Worm (Caenorhabditis elegans): ENCODE results near the gene F10B5.2.

F10B5.2 gene

DNA sequence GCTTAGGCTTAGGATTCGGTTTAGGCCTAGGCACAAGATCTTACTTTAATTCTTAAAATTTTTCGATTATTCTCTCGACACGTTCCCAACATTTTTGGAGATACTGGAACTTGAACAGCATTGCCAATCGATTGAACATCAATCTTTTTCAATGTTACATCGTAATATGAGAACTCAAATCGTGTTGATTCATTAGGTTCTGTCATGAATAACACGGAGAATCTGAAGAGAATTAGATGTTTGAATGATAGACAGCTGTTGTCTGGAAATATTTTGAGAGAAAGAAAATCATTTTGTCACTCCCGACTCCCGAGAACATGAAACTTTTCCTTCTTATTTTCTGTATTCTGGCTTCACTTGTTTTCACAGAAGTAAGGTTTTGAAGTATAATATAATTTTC, 24.7 kb downstream of the F10B5.2 start, which contains the start of gene T05C12.15:
Gene T05C12.15 (plus strand): TSS at position 301 of the 400 bp plus-strand sequence.
- no peak for TF ChIP-seq egl-18 (GFP tag; IDR thresholded peaks at IDR 0.05)
- no peak for TF ChIP-seq nhr-80 (tag; optimal IDR thresholded peaks at IDR 0.05)
- no peak for TF ChIP-seq nhr-27 (tag; optimal IDR thresholded peaks at IDR 0.05)
- TF ChIP-seq Y53F4B.3 (GFP tag; IDR thresholded peaks at IDR 0.05) = no peak
- TF ChIP-seq madf-3 (GFP tag; IDR thresholded peaks at IDR 0.05) = no peak
- no peak for TF ChIP-seq aptf-3 (GFP tag; IDR thresholded peaks at IDR 0.05)
- TF ChIP-seq F49E8.2 (tag; optimal IDR thresholded peaks at IDR 0.05; ENCODE audit: insufficient read depth) = no peak
- TF ChIP-seq xnd-1 (tag; optimal IDR thresholded peaks at IDR 0.05) = no peak
- no peak for TF ChIP-seq hlh-26 (GFP tag; conservative IDR thresholded peaks at IDR 0.05)
- no peak for TF ChIP-seq dpff-1 (tag; optimal IDR thresholded peaks at IDR 0.05)
- no peak for TF ChIP-seq lin-35 (GFP tag; optimal IDR thresholded peaks at IDR 0.05)
- no peak for TF ChIP-seq ceh-100 (GFP tag; IDR thresholded peaks at IDR 0.05)
- TF ChIP-seq fkh-3 (tag; optimal IDR thresholded peaks at IDR 0.05) = no peak
- TF ChIP-seq cebp-2 (GFP tag; IDR thresholded peaks at IDR 0.05) = no peak
- no peak for TF ChIP-seq let-607 (tag; optimal IDR thresholded peaks at IDR 0.05)
- TF ChIP-seq snpc-1.1 (tag; optimal IDR thresholded peaks at IDR 0.05; ENCODE audit: insufficient read depth) = no peak

ce11 chrII:8170374-8170773, 25.8 kb downstream of the F10B5.2 start, which contains the start of gene T05C12.11:
Gene T05C12.11 (minus strand): TSS chrII:8170474.
- TF ChIP-seq tlf-1 (GFP tag; optimal IDR thresholded peaks at IDR 0.05) (no peak), C06A6.2 (GFP tag; conservative IDR thresholded peaks at IDR 0.05) (no peak)

ce11 chrII:8173449-8173848, 28.9 kb downstream of the F10B5.2 start, which contains the start of the genes decr-1.3 and T05C12.1:
Gene decr-1.3 (minus strand): TSS chrII:8173549.
Gene T05C12.1 (plus strand): TSS chrII:8173680.
- TF ChIP-seq rcor-1 (GFP tag; IDR thresholded peaks at IDR 0.05) (no peak), repo-1 (tag; optimal IDR thresholded peaks at IDR 0.05) (no peak), ZK185.1 (tag; optimal IDR thresholded peaks at IDR 0.05; ENCODE audit: poor library complexity, severe bottlenecking) (no peak), B0336.3 (GFP tag; IDR thresholded peaks at IDR 0.05) (no peak), lin-40 (tag; optimal IDR thresholded peaks at IDR 0.05) (no peak), B0019.2 (GFP tag; conservative IDR thresholded peaks at IDR 0.05) (no peak), die-1 (tag; optimal IDR thresholded peaks at IDR 0.05) (no peak), hlh-26 (GFP tag; conservative IDR thresholded peaks at IDR 0.05) (no peak)

DNA sequence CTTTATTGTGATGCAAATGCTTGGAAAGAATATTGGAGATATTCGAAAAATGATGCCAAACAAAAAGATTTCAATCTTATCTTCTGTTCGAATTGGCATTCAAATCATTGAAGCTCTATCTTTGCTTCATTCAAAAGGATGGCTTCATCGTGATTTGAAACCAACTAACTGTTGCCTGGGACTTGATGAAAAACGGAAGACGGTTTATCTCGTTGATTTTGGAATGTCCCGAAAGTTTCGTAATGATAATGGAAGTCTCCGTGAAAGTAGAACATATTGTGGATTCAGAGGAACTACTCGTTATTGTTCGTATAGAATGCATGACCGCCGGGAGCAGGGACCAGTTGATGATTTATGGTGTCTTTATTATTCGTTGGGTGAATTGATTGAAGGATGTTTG, 29.6 kb downstream of the F10B5.2 start:
- no peak for TF ChIP-seq sdz-38 (tag; optimal IDR thresholded peaks at IDR 0.05)
- no peak for TF ChIP-seq zfh-2 (GFP tag; conservative IDR thresholded peaks at IDR 0.05)
- no peak for TF ChIP-seq repo-1 (tag; optimal IDR thresholded peaks at IDR 0.05)
- TF ChIP-seq somi-1 (GFP tag; optimal IDR thresholded peaks at IDR 0.05) = no peak
- TF ChIP-seq lin-54 (GFP tag; optimal IDR thresholded peaks at IDR 0.05) = no peak
- TF ChIP-seq F55B11.4 (tag; optimal IDR thresholded peaks at IDR 0.05; ENCODE audit: borderline replicate concordance, insufficient read depth) = no peak
- no peak for TF ChIP-seq tlf-1 (GFP tag; optimal IDR thresholded peaks at IDR 0.05)
- TF ChIP-seq nfyb-1 (GFP tag; IDR thresholded peaks at IDR 0.05) = no peak
- TF ChIP-seq K11D2.4 (GFP tag; IDR thresholded peaks at IDR 0.05) = no peak
- TF ChIP-seq sea-2 (GFP tag; IDR thresholded peaks at IDR 0.05) = no peak
- no peak for TF ChIP-seq mcd-1 (GFP tag; IDR thresholded peaks at IDR 0.05)
- no peak for TF ChIP-seq nfya-2 (GFP tag; IDR thresholded peaks at IDR 0.05)
- TF ChIP-seq mes-4 (tag; optimal IDR thresholded peaks at IDR 0.05) = no peak
- no peak for TF ChIP-seq chd-7 (tag; optimal IDR thresholded peaks at IDR 0.05)
- no peak for TF ChIP-seq akir-1 (GFP tag; optimal IDR thresholded peaks at IDR 0.05)
- no peak for TF ChIP-seq F52B5.7 (tag; optimal IDR thresholded peaks at IDR 0.05)
- TF ChIP-seq C17E4.6 (GFP tag; IDR thresholded peaks at IDR 0.05) = no peak
